Worm (Caenorhabditis elegans): ENCODE data around the gene F59A6.12.

The F59A6.12 gene

ce11 chrII:5008033-5008432 lies 3.8 kb downstream of the F59A6.12 start, which contains the start of gene F59A6.3:
F59A6.3 (plus strand) TSS chrII:5008333.
- TF ChIP-seq ztf-23 (GFP tag; IDR thresholded peaks at IDR 0.05) (no peak), T22C8.4 (GFP tag; IDR thresholded peaks at IDR 0.05) (no peak)

- TF ChIP-seq ztf-29 (GFP tag; IDR thresholded peaks at IDR 0.05) (no peak), flt-1 (GFP tag; IDR thresholded peaks at IDR 0.05) (no peak), T22C8.4 (GFP tag; IDR thresholded peaks at IDR 0.05) (no peak), klf-2 (GFP tag; conservative IDR thresholded peaks at IDR 0.05) (no peak), ref-1 (GFP tag; conservative IDR thresholded peaks at IDR 0.05) (no peak), ztf-23 (GFP tag; IDR thresholded peaks at IDR 0.05) (no peak), med-1 (GFP tag; optimal IDR thresholded peaks at IDR 0.05; ENCODE audit: insufficient read depth) (no peak), cog-1 (tag; optimal IDR thresholded peaks at IDR 0.05) (no peak), tab-1 (GFP tag; IDR thresholded peaks at IDR 0.05) (no peak)
Observed at ce11 chrII:5004781-5005180, 7.1 kb downstream of the F59A6.12 start, which contains the start of gene F59A6.4. F59A6.4 (plus strand) TSS chrII:5005081.

ce11 chrII:5003660-5004059 lies 8.2 kb downstream of the F59A6.12 start, which contains the start of gene F59A6.10:
F59A6.10 (plus strand) TSS chrII:5003960.
- TF ChIP-seq flt-1 (GFP tag; IDR thresholded peaks at IDR 0.05) (no peak), med-1 (GFP tag; optimal IDR thresholded peaks at IDR 0.05; ENCODE audit: insufficient read depth) (no peak), cog-1 (tag; optimal IDR thresholded peaks at IDR 0.05) (no peak), ztf-23 (GFP tag; IDR thresholded peaks at IDR 0.05) (no peak), tab-1 (GFP tag; IDR thresholded peaks at IDR 0.05) (no peak), ref-1 (GFP tag; conservative IDR thresholded peaks at IDR 0.05) (no peak), T22C8.4 (GFP tag; IDR thresholded peaks at IDR 0.05) (no peak), ztf-29 (GFP tag; IDR thresholded peaks at IDR 0.05) (no peak), klf-2 (GFP tag; conservative IDR thresholded peaks at IDR 0.05) (no peak)

ce11 chrII:5001866-5002265 lies 10.0 kb downstream of the F59A6.12 start:
- no peak for TF ChIP-seq T22C8.4 (GFP tag; IDR thresholded peaks at IDR 0.05)
- TF ChIP-seq cog-1 (tag; optimal IDR thresholded peaks at IDR 0.05): no peak
- TF ChIP-seq med-1 (GFP tag; optimal IDR thresholded peaks at IDR 0.05; ENCODE audit: insufficient read depth): no peak
- no peak for TF ChIP-seq klf-2 (GFP tag; conservative IDR thresholded peaks at IDR 0.05)
- TF ChIP-seq ref-1 (GFP tag; conservative IDR thresholded peaks at IDR 0.05): no peak
- no peak for TF ChIP-seq ztf-23 (GFP tag; IDR thresholded peaks at IDR 0.05)
- no peak for TF ChIP-seq flt-1 (GFP tag; IDR thresholded peaks at IDR 0.05)
- TF ChIP-seq ztf-29 (GFP tag; IDR thresholded peaks at IDR 0.05): no peak
- no peak for TF ChIP-seq tab-1 (GFP tag; IDR thresholded peaks at IDR 0.05)

- TF ChIP-seq klf-2 (GFP tag; conservative IDR thresholded peaks at IDR 0.05) (no peak), med-1 (GFP tag; optimal IDR thresholded peaks at IDR 0.05; ENCODE audit: insufficient read depth) (no peak), ztf-23 (GFP tag; IDR thresholded peaks at IDR 0.05) (no peak), flt-1 (GFP tag; IDR thresholded peaks at IDR 0.05) (no peak), ref-1 (GFP tag; conservative IDR thresholded peaks at IDR 0.05) (no peak), T22C8.4 (GFP tag; IDR thresholded peaks at IDR 0.05) (no peak)
Observed at ce11 chrII:4999122-4999521, 12.8 kb downstream of the F59A6.12 start, which contains the start of gene citk-2. citk-2 (plus strand) TSS chrII:4999520.

ce11 chrII:4998657-4999056 lies 13.2 kb downstream of the F59A6.12 start, which contains the start of gene F59A6.11:
F59A6.11 (minus strand) TSS chrII:4998757.
- TF ChIP-seq med-1 (GFP tag; optimal IDR thresholded peaks at IDR 0.05; ENCODE audit: insufficient read depth) (no peak), ztf-23 (GFP tag; IDR thresholded peaks at IDR 0.05) (no peak), tab-1 (GFP tag; IDR thresholded peaks at IDR 0.05) (no peak), T22C8.4 (GFP tag; IDR thresholded peaks at IDR 0.05) (no peak), cog-1 (tag; optimal IDR thresholded peaks at IDR 0.05) (no peak), klf-2 (GFP tag; conservative IDR thresholded peaks at IDR 0.05) (no peak), ref-1 (GFP tag; conservative IDR thresholded peaks at IDR 0.05) (no peak), flt-1 (GFP tag; IDR thresholded peaks at IDR 0.05) (no peak), ztf-29 (GFP tag; IDR thresholded peaks at IDR 0.05) (no peak)

- TF ChIP-seq T22C8.4 (GFP tag; IDR thresholded peaks at IDR 0.05) (no peak), flt-1 (GFP tag; IDR thresholded peaks at IDR 0.05) (no peak), cog-1 (tag; optimal IDR thresholded peaks at IDR 0.05) (no peak), ztf-29 (GFP tag; IDR thresholded peaks at IDR 0.05) (no peak), tab-1 (GFP tag; IDR thresholded peaks at IDR 0.05) (no peak), klf-2 (GFP tag; conservative IDR thresholded peaks at IDR 0.05) (no peak), ztf-23 (GFP tag; IDR thresholded peaks at IDR 0.05) (no peak), med-1 (GFP tag; optimal IDR thresholded peaks at IDR 0.05; ENCODE audit: insufficient read depth) (no peak), ref-1 (GFP tag; conservative IDR thresholded peaks at IDR 0.05) (no peak)
Observed at ce11 chrII:4994939-4995338, 16.9 kb downstream of the F59A6.12 start, which contains the start of gene rnh-1.0. rnh-1.0 (plus strand) TSS chrII:4995327.

ce11 chrII:4993530-4994192 lies 18.2 kb downstream of the F59A6.12 start, which contains the start of the genes eif-1 and vps-24:
eif-1 (minus strand) TSS chrII:4993580.
vps-24 (plus strand) TSS chrII:4993998.
- TF ChIP-seq ref-1 (GFP tag; conservative IDR thresholded peaks at IDR 0.05): no peak
- no peak for TF ChIP-seq cog-1 (tag; optimal IDR thresholded peaks at IDR 0.05)
- no peak for TF ChIP-seq ztf-29 (GFP tag; IDR thresholded peaks at IDR 0.05)
- no peak for TF ChIP-seq T22C8.4 (GFP tag; IDR thresholded peaks at IDR 0.05)
- no peak for TF ChIP-seq ztf-23 (GFP tag; IDR thresholded peaks at IDR 0.05)
- no peak for TF ChIP-seq med-1 (GFP tag; optimal IDR thresholded peaks at IDR 0.05; ENCODE audit: insufficient read depth)
- TF ChIP-seq klf-2 (GFP tag; conservative IDR thresholded peaks at IDR 0.05): no peak
- TF ChIP-seq flt-1 (GFP tag; IDR thresholded peaks at IDR 0.05): no peak
- no peak for TF ChIP-seq tab-1 (GFP tag; IDR thresholded peaks at IDR 0.05)

ce11 chrII:4992977-4993376 lies 18.9 kb downstream of the F59A6.12 start, which contains the start of gene pigb-1:
pigb-1 (minus strand) TSS chrII:4993077.
- TF ChIP-seq T22C8.4 (GFP tag; IDR thresholded peaks at IDR 0.05) (no peak), ztf-29 (GFP tag; IDR thresholded peaks at IDR 0.05) (no peak), klf-2 (GFP tag; conservative IDR thresholded peaks at IDR 0.05) (no peak), cog-1 (tag; optimal IDR thresholded peaks at IDR 0.05) (no peak), flt-1 (GFP tag; IDR thresholded peaks at IDR 0.05) (no peak), tab-1 (GFP tag; IDR thresholded peaks at IDR 0.05) (no peak), med-1 (GFP tag; optimal IDR thresholded peaks at IDR 0.05; ENCODE audit: insufficient read depth) (no peak)

Data from whole organism, midembryonic.